Worm (Caenorhabditis elegans) whole organism, L2 larva: ENCODE data around the gene frpr-8.

Experiments used
- ama-1 ChIP-seq: fragments of 150-350 bp; optimal IDR thresholded peaks from 2 replicates; lab custom pipeline; 2018; ENCODE audit warnings: inconsistent platforms
- fos-1 ChIP-seq: fragments of 150-350 bp; optimal IDR thresholded peaks from 2 replicates; lab custom pipeline; 2014; ENCODE audit warnings: missing biosample characterization, missing genetic modification characterization
- mbf-1 ChIP-seq: sonication (generic microtip); optimal IDR thresholded peaks from 2 replicates; lab custom pipeline; 2017; ENCODE audit warnings: missing biosample characterization, missing genetic modification characterization
- mdl-1 ChIP-seq, 2 experiments: fragments of 150-350 bp in 1 of 2; sonication (generic microtip) in 1 of 2; optimal IDR thresholded peaks; 2 replicates each; lab custom pipeline; 2017; ENCODE audit warnings: missing biosample characterization in 2 of 2, missing genetic modification characterization in 2 of 2
- nhr-10 ChIP-seq: sonication (generic microtip); optimal IDR thresholded peaks from 2 replicates; lab custom pipeline; 2017; ENCODE audit warnings: missing biosample characterization, missing genetic modification characterization
- snpc-4 ChIP-seq: fragments of 150-350 bp; optimal IDR thresholded peaks from 2 replicates; lab custom pipeline; 2014; ENCODE audit warnings: missing biosample characterization, missing genetic modification characterization

- peak; percentile 36 for TF ChIP-seq fos-1
- no peak for TF ChIP-seq nhr-10 (tag; lab: Kevin White, UChicago)
- TF ChIP-seq mdl-1 (tag; optimal IDR thresholded peaks at IDR 0.05; lab: Kevin White, UChicago) = no peak
- TF ChIP-seq snpc-4 (tag; lab: Kevin White, UChicago) = no peak
- TF ChIP-seq ama-1 = no peak
- no peak for TF ChIP-seq mbf-1 (tag; lab: Kevin White, UChicago)
Observed at ce11 chrX:8714845-8715244, 17.2 kb downstream of the frpr-8 start.
